Fruit fly (Drosophila melanogaster) whole organism, prepupa: ENCODE results near the gene hid.

ENCODE experiments used
- Blimp-1 ChIP-seq: fragments of 200-800 bp; sonication (Bioruptor generic); optimal IDR thresholded peaks from 3 replicates; lab custom pipeline; 2017; ENCODE audit warnings: missing biosample characterization, missing genetic modification characterization, mild to moderate bottlenecking, moderate library complexity, missing genetic modification reagents
- CG7368 ChIP-seq: fragments of 200-800 bp; sonication (Bioruptor generic); optimal IDR thresholded peaks from 3 replicates; lab custom pipeline; 2016; ENCODE audit warnings: missing biosample characterization, missing genetic modification characterization
- CG8632 ChIP-seq: fragments of 200-800 bp; sonication (Bioruptor generic); optimal IDR thresholded peaks from 3 replicates; lab custom pipeline; 2016; ENCODE audit warnings: missing biosample characterization, missing genetic modification characterization
- OdsH ChIP-seq: fragments of 200-800 bp; sonication (Bioruptor generic); optimal IDR thresholded peaks from 3 replicates; lab custom pipeline; 2016; ENCODE audit warnings: missing biosample characterization, missing genetic modification characterization
- dac ChIP-seq: fragments of 200-800 bp; sonication (Bioruptor generic); optimal IDR thresholded peaks from 2 replicates; lab custom pipeline; 2017; ENCODE audit warnings: missing biosample characterization, mild to moderate bottlenecking, missing genetic modification characterization
- esn ChIP-seq: fragments of 200-800 bp; sonication (Bioruptor generic); optimal IDR thresholded peaks from 2 replicates; lab custom pipeline; 2016; ENCODE audit warnings: missing biosample characterization, mild to moderate bottlenecking, missing genetic modification characterization, moderate library complexity

dm6 chr3L:18194998-18195604, 9.7 kb upstream of the hid start:
- TF ChIP-seq esn (GFP tag; lab: Kevin White, UChicago) (peak; percentile 97), Blimp-1 (GFP tag; lab: Kevin White, UChicago) (peak; percentile 87), OdsH (GFP tag; lab: Kevin White, UChicago) (peak; percentile 94), dac (GFP tag; lab: Kevin White, UChicago) (no peak), CG7368 (GFP tag; lab: Kevin White, UChicago) (peak; percentile 92), CG8632 (peak; percentile 96)
